Fruit fly (Drosophila melanogaster) whole organism, prepupa: ENCODE data around the gene CG31883.

Source experiments
- Blimp-1 ChIP-seq: fragments of 200-800 bp; sonication (Bioruptor generic); optimal IDR thresholded peaks from 3 replicates; lab custom pipeline; 2017; ENCODE audit warnings: missing biosample characterization, missing genetic modification characterization, mild to moderate bottlenecking, moderate library complexity, missing genetic modification reagents
- CG6854 ChIP-seq: fragments of 200-800 bp; sonication (Bioruptor generic); optimal IDR thresholded peaks from 2 replicates; lab custom pipeline; 2017; ENCODE audit warnings: missing biosample characterization, mild to moderate bottlenecking, missing genetic modification characterization
- CG8119 ChIP-seq: fragments of 200-800 bp; sonication (Bioruptor generic); IDR thresholded peaks from 3 replicates; pipeline ENCODE4 v1.3.6; 2022; ENCODE audit warnings: missing biosample characterization, missing genetic modification characterization
- CG8319 ChIP-seq: fragments of 200-800 bp; sonication (Bioruptor generic); optimal IDR thresholded peaks from 3 replicates; lab custom pipeline; 2016; ENCODE audit warnings: missing biosample characterization, missing genetic modification characterization
- Hr39 ChIP-seq: fragments of 200-800 bp; sonication (Bioruptor generic); optimal IDR thresholded peaks from 2 replicates; lab custom pipeline; 2016; ENCODE audit warnings: missing biosample characterization, missing genetic modification characterization
- spab ChIP-seq: fragments of 200-800 bp; sonication (Bioruptor generic); optimal IDR thresholded peaks from 2 replicates; lab custom pipeline; 2017; ENCODE audit warnings: missing biosample characterization, mild to moderate bottlenecking, missing genetic modification characterization, missing genetic modification reagents
- svp ChIP-seq: fragments of 200-800 bp; sonication (Bioruptor generic); peaks from one replicate; lab custom pipeline; 2016; ENCODE audit warnings: missing biosample characterization, missing genetic modification characterization

- TF ChIP-seq CG8319 (GFP tag; lab: Kevin White, UChicago) (no peak), Blimp-1 (GFP tag; lab: Kevin White, UChicago) (no peak), spab (GFP tag; lab: Kevin White, UChicago) (no peak), Hr39 (GFP tag; lab: Kevin White, UChicago) (no peak), CG6854 (GFP tag; lab: Kevin White, UChicago) (peak; percentile 37), svp (GFP tag; lab: Kevin White, UChicago) (no peak), CG8119 (no peak)
Measured at dm6 chr2L:9495418-9495779, 32.9 kb upstream of the CG31883 start, which contains the start of gene CG33298.
